Worm (Caenorhabditis elegans): ENCODE measurements around the gene btbd-10.

DNA sequence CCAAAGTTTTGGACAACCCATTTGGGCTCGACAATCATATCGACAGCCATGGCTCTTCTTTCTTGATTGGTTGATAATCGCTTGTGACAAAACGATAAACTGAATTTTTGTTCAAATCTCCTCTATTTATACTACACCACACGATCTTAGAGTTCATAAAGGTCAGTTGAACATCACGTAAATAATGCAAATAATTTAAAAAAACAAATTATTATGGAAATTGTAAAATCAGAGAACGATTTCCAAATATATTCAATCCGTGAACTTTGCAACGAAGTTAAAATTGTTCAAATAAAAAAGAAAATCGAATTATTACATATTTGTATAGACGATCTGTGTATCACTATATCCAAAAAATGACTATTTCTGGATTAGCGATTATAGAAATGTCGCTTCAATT is 41.5 kb upstream of the btbd-10 start, which contains the start of the genes mpst-4 and F11G11.14:
- no peak for TF ChIP-seq nfya-1 (tag; optimal IDR thresholded peaks at IDR 0.05)
- TF ChIP-seq fkh-10 (GFP tag; optimal IDR thresholded peaks at IDR 0.05) = no peak
- no peak for TF ChIP-seq lin-11 (tag; optimal IDR thresholded peaks at IDR 0.05)
- no peak for TF ChIP-seq ama-1 (optimal IDR thresholded peaks at IDR 0.05)
- TF ChIP-seq dmd-4 (tag; optimal IDR thresholded peaks at IDR 0.05; ENCODE audit: borderline replicate concordance) = no peak
- no peak for TF ChIP-seq tbx-2 (tag; optimal IDR thresholded peaks at IDR 0.05)
- no peak for TF ChIP-seq ref-2 (tag; optimal IDR thresholded peaks at IDR 0.05)
- TF ChIP-seq ceh-31 (tag; optimal IDR thresholded peaks at IDR 0.05) = no peak
- no peak for TF ChIP-seq elt-2 (tag; optimal IDR thresholded peaks at IDR 0.05)
- TF ChIP-seq pat-9 (tag; optimal IDR thresholded peaks at IDR 0.05) = no peak
- no peak for TF ChIP-seq unc-3 (GFP tag; conservative IDR thresholded peaks at IDR 0.05)
- TF ChIP-seq unc-3 (tag; optimal IDR thresholded peaks at IDR 0.05) = no peak
- TF ChIP-seq nhr-11 (tag; optimal IDR thresholded peaks at IDR 0.05) = no peak
- no peak for TF ChIP-seq madf-2 (tag; optimal IDR thresholded peaks at IDR 0.05)
- TF ChIP-seq dve-1 (tag; optimal IDR thresholded peaks at IDR 0.05) = no peak
